Worm (Caenorhabditis elegans) whole organism, L3 larva: ENCODE data around the gene twk-49.

Source experiments
- nhr-237 ChIP-seq: fragments of 150-350 bp; optimal IDR thresholded peaks from 2 replicates; lab custom pipeline; 2014; ENCODE audit warnings: missing biosample characterization, missing genetic modification characterization
- ztf-4 ChIP-seq: fragments of 150-350 bp; optimal IDR thresholded peaks from 2 replicates; lab custom pipeline; 2014; ENCODE audit warnings: missing biosample characterization, missing genetic modification characterization

- TF ChIP-seq nhr-237 (no peak), ztf-4 (tag; lab: Kevin White, UChicago) (no peak)
Measured at ce11 chrII:6491187-6491586, 7.8 kb downstream of the twk-49 start.
